Worm (Caenorhabditis elegans) whole organism, young adult: Measurements from ENCODE around the gene nspa-2.

Experiments
- B0261.1 ChIP-seq: sonication (generic microtip); optimal IDR thresholded peaks from 2 replicates; lab custom pipeline; 2016; ENCODE audit warnings: mild to moderate bottlenecking, missing genetic modification characterization, moderate library complexity, missing compliant biosample characterization
- B0336.3 ChIP-seq: fragments of 200-800 bp; sonication (Bioruptor generic); IDR thresholded peaks from 2 replicates; pipeline ENCODE4 v1.3.6; 2022; ENCODE audit warnings: missing genetic modification characterization, missing compliant biosample characterization
- C06A6.2 ChIP-seq: fragments of 200-800 bp; sonication (Bioruptor generic); conservative IDR thresholded peaks from 2 replicates; pipeline ENCODE4 v1.3.6; 2022; ENCODE audit warnings: missing genetic modification characterization, missing compliant biosample characterization
- F10E7.11 ChIP-seq: sonication (generic microtip); optimal IDR thresholded peaks from 2 replicates; lab custom pipeline; 2017; ENCODE audit warnings: mild to moderate bottlenecking, missing genetic modification characterization, moderate library complexity, missing compliant biosample characterization
- F57C9.4 ChIP-seq: sonication (generic microtip); optimal IDR thresholded peaks from 2 replicates; lab custom pipeline; 2017; ENCODE audit warnings: mild to moderate bottlenecking, missing genetic modification characterization, missing compliant biosample characterization
- K12H6.12 ChIP-seq: fragments of 200-800 bp; sonication (Bioruptor generic); optimal IDR thresholded peaks from 2 replicates; lab custom pipeline; 2018; ENCODE audit warnings: mild to moderate bottlenecking, missing genetic modification characterization, missing compliant biosample characterization
- T07F8.4 ChIP-seq: sonication (generic microtip); optimal IDR thresholded peaks from 2 replicates; lab custom pipeline; 2016; ENCODE audit warnings: mild to moderate bottlenecking, missing genetic modification characterization, moderate library complexity, missing compliant biosample characterization
- Y53G8AR.9 ChIP-seq: fragments of 200-800 bp; sonication (Bioruptor generic); conservative IDR thresholded peaks from 2 replicates; pipeline ENCODE4 v1.3.6; 2022; ENCODE audit warnings: missing genetic modification reagents, missing genetic modification characterization, missing compliant biosample characterization
- Y67H2A.10 ChIP-seq: fragments of 200-800 bp; sonication (Bioruptor generic); conservative IDR thresholded peaks from 2 replicates; pipeline ENCODE4 v1.3.6; 2022; ENCODE audit warnings: missing genetic modification reagents, missing genetic modification characterization, missing compliant biosample characterization
- ZK185.1 ChIP-seq: sonication (generic microtip); optimal IDR thresholded peaks from 2 replicates; lab custom pipeline; 2016; ENCODE audit warnings: mild to moderate bottlenecking, missing genetic modification characterization, missing compliant biosample characterization; ENCODE audit not compliant: poor library complexity, severe bottlenecking
- ama-1 ChIP-seq, 3 experiments: fragments of 150-350 bp in 1 of 3; sonication (generic microtip) in 2 of 3; optimal IDR thresholded peaks; 2 replicates each; lab custom pipeline; 2014 to 2018; ENCODE audit warnings: missing biosample characterization in 2 of 3, missing genetic modification characterization in 2 of 3, missing genetic modification reagents in 2 of 3
- attf-5 ChIP-seq: fragments of 200-800 bp; sonication (Bioruptor generic); optimal IDR thresholded peaks from 2 replicates; lab custom pipeline; 2018; ENCODE audit warnings: mild to moderate bottlenecking, missing genetic modification characterization, missing compliant biosample characterization
- dox-1 ChIP-seq: fragments of 200-800 bp; sonication (Bioruptor generic); IDR thresholded peaks from 2 replicates; pipeline ENCODE4 v1.3.6; 2022; ENCODE audit warnings: missing genetic modification reagents, missing genetic modification characterization, missing compliant biosample characterization
- efl-1 ChIP-seq: fragments of 150-350 bp; optimal IDR thresholded peaks from 2 replicates; lab custom pipeline; 2014; ENCODE audit warnings: missing biosample characterization, missing genetic modification reagents, missing genetic modification characterization
- ekl-4 ChIP-seq: fragments of 200-800 bp; sonication (Bioruptor generic); IDR thresholded peaks from 2 replicates; pipeline ENCODE4 v1.3.6; 2022; ENCODE audit warnings: missing genetic modification reagents, missing genetic modification characterization, missing compliant biosample characterization
- gei-17 ChIP-seq: fragments of 200-800 bp; sonication (Bioruptor generic); optimal IDR thresholded peaks from 2 replicates; lab custom pipeline; 2018; ENCODE audit warnings: mild to moderate bottlenecking, missing genetic modification characterization, missing compliant biosample characterization
- hmg-20 ChIP-seq: fragments of 200-800 bp; sonication (Bioruptor generic); IDR thresholded peaks from 2 replicates; pipeline ENCODE4 v1.3.6; 2022; ENCODE audit warnings: missing genetic modification reagents, missing genetic modification characterization, missing compliant biosample characterization
- lag-1 ChIP-seq: fragments of 200-800 bp; sonication (Bioruptor generic); IDR thresholded peaks from 2 replicates; pipeline ENCODE4 v1.3.6; 2022; ENCODE audit warnings: missing genetic modification reagents, missing genetic modification characterization, missing compliant biosample characterization
- let-607 ChIP-seq, 2 experiments: fragments of 200-800 bp in 1 of 2; sonication (Bioruptor generic) in 1 of 2; sonication (generic microtip) in 1 of 2; optimal IDR thresholded peaks; 2 replicates each; lab custom pipeline; 2016 to 2018; ENCODE audit warnings: mild to moderate bottlenecking in 2 of 2, missing compliant biosample characterization in 2 of 2, missing genetic modification characterization in 2 of 2, moderate library complexity in 2 of 2, missing genotype in 1 of 2
- lin-26 ChIP-seq: fragments of 200-800 bp; sonication (Bioruptor generic); IDR thresholded peaks from 2 replicates; pipeline ENCODE4 v1.3.6; 2022; ENCODE audit warnings: missing genetic modification reagents, missing genetic modification characterization, missing compliant biosample characterization
- lin-40 ChIP-seq: sonication (generic microtip); optimal IDR thresholded peaks from 2 replicates; lab custom pipeline; 2016; ENCODE audit warnings: missing genetic modification characterization, mild to moderate bottlenecking, missing compliant biosample characterization, missing genotype, missing genetic modification reagents
- lin-54 ChIP-seq: fragments of 200-800 bp; sonication (Bioruptor generic); optimal IDR thresholded peaks from 2 replicates; lab custom pipeline; 2018; ENCODE audit warnings: mild to moderate bottlenecking, missing genetic modification characterization, missing compliant biosample characterization
- lsl-1 ChIP-seq: fragments of 200-800 bp; sonication (Bioruptor generic); optimal IDR thresholded peaks from 2 replicates; lab custom pipeline; 2018; ENCODE audit warnings: mild to moderate bottlenecking, missing genetic modification characterization, moderate library complexity, missing compliant biosample characterization
- madf-10 ChIP-seq: sonication (generic microtip); optimal IDR thresholded peaks from 2 replicates; lab custom pipeline; 2016; ENCODE audit warnings: mild to moderate bottlenecking, missing genetic modification characterization, missing compliant biosample characterization
- madf-3 ChIP-seq: fragments of 200-800 bp; sonication (Bioruptor generic); IDR thresholded peaks from 2 replicates; pipeline ENCODE4 v1.3.6; 2022; ENCODE audit warnings: missing genetic modification reagents, missing genetic modification characterization, missing compliant biosample characterization
- mcd-1 ChIP-seq: fragments of 200-800 bp; sonication (Bioruptor generic); IDR thresholded peaks from 2 replicates; pipeline ENCODE4 v1.3.6; 2022; ENCODE audit warnings: missing genetic modification reagents, missing genetic modification characterization, missing compliant biosample characterization
- mel-28 ChIP-seq: sonication (generic microtip); optimal IDR thresholded peaks from 2 replicates; lab custom pipeline; 2016; ENCODE audit warnings: borderline replicate concordance, mild to moderate bottlenecking, missing genetic modification characterization, missing compliant biosample characterization
- mes-4 ChIP-seq: sonication (generic microtip); optimal IDR thresholded peaks from 2 replicates; lab custom pipeline; 2016; ENCODE audit warnings: missing genotype, missing genetic modification characterization, missing compliant biosample characterization
- nfya-1 ChIP-seq: sonication (generic microtip); optimal IDR thresholded peaks from 2 replicates; lab custom pipeline; 2017; ENCODE audit warnings: antibody characterized with exemption, missing compliant biosample characterization, missing genetic modification characterization, borderline replicate concordance; ENCODE audit not compliant: insufficient read depth
- nfyb-1 ChIP-seq: fragments of 200-800 bp; sonication (Bioruptor generic); IDR thresholded peaks from 2 replicates; pipeline ENCODE4 v1.3.6; 2022; ENCODE audit warnings: missing genetic modification reagents, missing genetic modification characterization, missing compliant biosample characterization
- nhr-80 ChIP-seq: sonication (generic microtip); optimal IDR thresholded peaks from 2 replicates; lab custom pipeline; 2016; ENCODE audit warnings: missing genetic modification characterization, missing compliant biosample characterization
- nhr-90 ChIP-seq: sonication (generic microtip); optimal IDR thresholded peaks from 2 replicates; lab custom pipeline; 2016; ENCODE audit warnings: missing genotype, mild to moderate bottlenecking, missing genetic modification characterization, missing compliant biosample characterization
- pbrm-1 ChIP-seq: fragments of 200-800 bp; sonication (Bioruptor generic); IDR thresholded peaks from 2 replicates; pipeline ENCODE4 v1.3.6; 2022; ENCODE audit warnings: missing genetic modification reagents, missing genetic modification characterization, missing compliant biosample characterization
- rec-8 ChIP-seq, 2 experiments: sonication (generic microtip); optimal IDR thresholded peaks; 2 replicates each; lab custom pipeline; 2016; ENCODE audit warnings: mild to moderate bottlenecking in 2 of 2, missing genetic modification characterization in 2 of 2, missing genetic modification reagents in 2 of 2, missing genotype in 2 of 2, missing biosample characterization in 1 of 2, missing compliant biosample characterization in 1 of 2, moderate library complexity in 1 of 2
- snpc-3.4 ChIP-seq: sonication (generic microtip); optimal IDR thresholded peaks from 2 replicates; lab custom pipeline; 2017; ENCODE audit warnings: missing genetic modification characterization, mild to moderate bottlenecking, missing compliant biosample characterization, antibody characterized with exemption, moderate library complexity, missing genotype, missing genetic modification reagents
- snpc-4 ChIP-seq, 5 experiments: fragments of 150-350 bp in 1 of 5; sonication (generic microtip) in 4 of 5; optimal IDR thresholded peaks; 2 replicates each; lab custom pipeline; 2014 to 2018; ENCODE audit warnings: missing genetic modification characterization in 5 of 5, missing biosample characterization in 3 of 5, antibody characterized with exemption in 2 of 5, mild to moderate bottlenecking in 2 of 5, missing compliant biosample characterization in 2 of 5, missing genotype in 2 of 5, moderate library complexity in 2 of 5, missing genetic modification reagents in 1 of 5
- sptf-2 ChIP-seq: fragments of 200-800 bp; sonication (Bioruptor generic); optimal IDR thresholded peaks from 2 replicates; lab custom pipeline; 2018; ENCODE audit warnings: mild to moderate bottlenecking, missing genetic modification characterization, missing compliant biosample characterization
- unc-130 ChIP-seq: sonication (generic microtip); optimal IDR thresholded peaks from 2 replicates; lab custom pipeline; 2016; ENCODE audit warnings: missing genetic modification reagents, missing genetic modification characterization, missing compliant biosample characterization
- zfh-2 ChIP-seq: fragments of 200-800 bp; sonication (Bioruptor generic); conservative IDR thresholded peaks from 2 replicates; pipeline ENCODE4 v1.3.6; 2022; ENCODE audit warnings: missing genetic modification reagents, missing genetic modification characterization, missing compliant biosample characterization
- ztf-22 ChIP-seq: fragments of 200-800 bp; sonication (Bioruptor generic); optimal IDR thresholded peaks from 2 replicates; lab custom pipeline; 2018; ENCODE audit warnings: mild to moderate bottlenecking, missing genetic modification characterization, moderate library complexity, missing compliant biosample characterization
- ztf-25 ChIP-seq: fragments of 200-800 bp; sonication (Bioruptor generic); IDR thresholded peaks from 2 replicates; pipeline ENCODE4 v1.3.6; 2022; ENCODE audit warnings: missing genetic modification reagents, missing genetic modification characterization, missing compliant biosample characterization
- ztf-26 ChIP-seq: sonication (generic microtip); optimal IDR thresholded peaks from 2 replicates; lab custom pipeline; 2017; ENCODE audit warnings: missing genetic modification characterization, missing compliant biosample characterization

The nspa-2 gene

ce11 chrV:14847291-14847915 lies 43.5 kb upstream of the nspa-2 start, which contains the start of gene ret-1 (continued):
- TF ChIP-seq lin-26 (GFP tag; lab: Robert Waterston, UW) (no peak), gei-17 (GFP tag; lab: Kevin White, UChicago) (no peak), B0261.1 (tag; lab: Kevin White, UChicago) (no peak), T07F8.4 (tag; lab: Kevin White, UChicago) (no peak), mel-28 (tag; lab: Kevin White, UChicago) (no peak), pbrm-1 (GFP tag; lab: Robert Waterston, UW) (no peak; the same call in 1 of the 2 replicates), K12H6.12 (tag; lab: Kevin White, UChicago) (peak; percentile 20), Y53G8AR.9 (0 out of 2 replicates have a peak, but pooled peaks have one; percentile 19), nhr-90 (tag; lab: Kevin White, UChicago) (peak; percentile 14), C06A6.2 (GFP tag; lab: Robert Waterston, UW) (peak; percentile 14; the same call in 1 of the 2 replicates), unc-130 (no peak), lin-54 (GFP tag; lab: Kevin White, UChicago) (peak; percentile 3), F10E7.11 (tag; lab: Kevin White, UChicago) (no peak), ama-1 (optimal IDR thresholded peaks at IDR 0.05; lab: Kevin White, UChicago) (peak; percentile 51), ama-1 (GFP tag; optimal IDR thresholded peaks at IDR 0.05; lab: Kevin White, UChicago) (no peak), snpc-3.4 (tag; lab: Kevin White, UChicago) (no peak), sptf-2 (no peak), mes-4 (no peak), dox-1 (peak; percentile 30; the same call in 1 of the 2 replicates), B0336.3 (GFP tag; lab: Robert Waterston, UW) (0 out of 2 replicates have a peak, but pooled peaks have one; percentile 41)

ce11 chrV:14848510-14849206 lies 42.2 kb upstream of the nspa-2 start:
- TF ChIP-seq madf-10 (tag; lab: Kevin White, UChicago) (peak; percentile 66), Y53G8AR.9 (no peak), hmg-20 (GFP tag; lab: Robert Waterston, UW) (no peak), C06A6.2 (GFP tag; lab: Robert Waterston, UW) (peak; percentile 52; the same call in 1 of the 2 replicates), K12H6.12 (tag; lab: Kevin White, UChicago) (peak; percentile 33), zfh-2 (GFP tag; lab: Robert Waterston, UW) (no peak), attf-5 (GFP tag; lab: Kevin White, UChicago) (peak; percentile 72), ztf-26 (tag; lab: Kevin White, UChicago) (peak; percentile 65), Y67H2A.10 (no peak), nhr-80 (peak; percentile 61), ztf-22 (GFP tag; lab: Kevin White, UChicago) (peak; percentile 61), efl-1 (GFP tag; lab: Kevin White, UChicago) (no peak), lag-1 (GFP tag; lab: Robert Waterston, UW) (no peak), ZK185.1 (tag; lab: Kevin White, UChicago) (no peak), ztf-25 (no peak), F57C9.4 (tag; lab: Kevin White, UChicago) (no peak), madf-3 (GFP tag; lab: Robert Waterston, UW) (no peak), nhr-90 (tag; lab: Kevin White, UChicago) (peak; percentile 44), let-607 (tag; optimal IDR thresholded peaks at IDR 0.05; lab: Kevin White, UChicago) (peak; percentile 57 to 85), lin-26 (GFP tag; lab: Robert Waterston, UW) (no peak), lin-40 (tag; lab: Kevin White, UChicago) (peak; percentile 75), lsl-1 (GFP tag; lab: Kevin White, UChicago) (no peak), snpc-4 (GFP tag; optimal IDR thresholded peaks at IDR 0.05; lab: Kevin White, UChicago) (no peak), snpc-4 (tag; optimal IDR thresholded peaks at IDR 0.05; lab: Kevin White, UChicago) (peak in 1 of 4 experiments; percentile 47), nfyb-1 (GFP tag; lab: Robert Waterston, UW) (peak; percentile 66; the same call in 1 of the 2 replicates), snpc-3.4 (tag; lab: Kevin White, UChicago) (no peak), nfya-1 (tag; lab: Kevin White, UChicago) (no peak), rec-8 (tag; optimal IDR thresholded peaks at IDR 0.05; lab: Kevin White, UChicago) (no peak), mes-4 (no peak), ekl-4 (GFP tag; lab: Robert Waterston, UW) (0 out of 2 replicates have a peak, but pooled peaks have one; percentile 32), mcd-1 (GFP tag; lab: Robert Waterston, UW) (0 out of 2 replicates have a peak, but pooled peaks have one; percentile 17)
